Fruit fly (Drosophila melanogaster) whole organism, embryonic: ENCODE measurements around the gene gammaTub37C.

Experiments used
- BEAF-32 ChIP-seq: fragments of 200-800 bp; sonication (Bioruptor generic); optimal IDR thresholded peaks from 3 replicates; lab custom pipeline; 2017; ENCODE audit warnings: missing biosample characterization, missing genetic modification characterization, mild to moderate bottlenecking, moderate library complexity, missing genetic modification reagents
- CG10565 ChIP-seq: fragments of 200-800 bp; sonication (Bioruptor generic); optimal IDR thresholded peaks from 3 replicates; lab custom pipeline; 2016; ENCODE audit warnings: missing biosample characterization, mild to moderate bottlenecking, missing genetic modification characterization
- CG12659 ChIP-seq: fragments of 200-800 bp; sonication (Bioruptor generic); optimal IDR thresholded peaks from 3 replicates; lab custom pipeline; 2017; ENCODE audit warnings: mild to moderate bottlenecking, missing biosample characterization, missing genetic modification reagents, missing genetic modification characterization
- CG12769 ChIP-seq: fragments of 200-800 bp; sonication (Bioruptor generic); optimal IDR thresholded peaks from 2 replicates; lab custom pipeline; 2019; ENCODE audit warnings: missing biosample characterization, mild to moderate bottlenecking, missing genetic modification characterization, moderate library complexity
- CG2129 ChIP-seq: fragments of 200-800 bp; sonication (Bioruptor generic); IDR thresholded peaks from 2 replicates; pipeline ENCODE4 v1.3.6; 2022; ENCODE audit warnings: missing biosample characterization, missing genetic modification characterization; ENCODE audit not compliant: partially characterized antibody
- CG2875 ChIP-seq: fragments of 200-800 bp; sonication (Bioruptor generic); optimal IDR thresholded peaks from 2 replicates; lab custom pipeline; 2017; ENCODE audit warnings: missing biosample characterization, mild to moderate bottlenecking, missing genetic modification characterization, missing genetic modification reagents
- CG2889 ChIP-seq: fragments of 200-800 bp; sonication (Bioruptor generic); IDR thresholded peaks from 3 replicates; pipeline ENCODE4 v1.3.6; 2022; ENCODE audit warnings: missing biosample characterization, missing genetic modification characterization
- CG30403 ChIP-seq: fragments of 200-800 bp; sonication (Bioruptor generic); optimal IDR thresholded peaks from 3 replicates; lab custom pipeline; 2016; ENCODE audit warnings: missing biosample characterization, missing genetic modification characterization
- CG30431 ChIP-seq: fragments of 200-800 bp; sonication (Bioruptor generic); optimal IDR thresholded peaks from 2 replicates; lab custom pipeline; 2017; ENCODE audit warnings: missing biosample characterization, missing genetic modification characterization
- CG31224 ChIP-seq: fragments of 200-800 bp; sonication (Bioruptor generic); IDR thresholded peaks from 2 replicates; pipeline ENCODE4 v1.3.6; 2022; ENCODE audit warnings: missing biosample characterization, missing genetic modification characterization
- CG31441 ChIP-seq: fragments of 200-800 bp; sonication (Bioruptor generic); IDR thresholded peaks from 2 replicates; pipeline ENCODE4 v1.3.6; 2022; ENCODE audit warnings: missing biosample characterization, missing genetic modification characterization
- CG3281 ChIP-seq: fragments of 200-800 bp; sonication (Bioruptor generic); optimal IDR thresholded peaks from 3 replicates; lab custom pipeline; 2017; ENCODE audit warnings: missing biosample characterization, mild to moderate bottlenecking, missing genetic modification characterization
- CG43689 ChIP-seq: fragments of 200-800 bp; sonication (Bioruptor generic); IDR thresholded peaks from 2 replicates; pipeline ENCODE4 v1.3.6; 2022; ENCODE audit warnings: missing biosample characterization, missing genetic modification characterization
- CG4424 ChIP-seq: fragments of 200-800 bp; sonication (Bioruptor generic); optimal IDR thresholded peaks from 3 replicates; lab custom pipeline; 2016; ENCODE audit warnings: missing biosample characterization, missing genetic modification characterization
- CG4707 ChIP-seq: fragments of 200-800 bp; sonication (Bioruptor generic); optimal IDR thresholded peaks from 2 replicates; lab custom pipeline; 2018; ENCODE audit warnings: missing biosample characterization, mild to moderate bottlenecking, missing genetic modification characterization, moderate library complexity
- CG5180 ChIP-seq: fragments of 200-800 bp; sonication (Bioruptor generic); optimal IDR thresholded peaks from 3 replicates; lab custom pipeline; 2017; ENCODE audit warnings: missing biosample characterization, missing genetic modification characterization, mild to moderate bottlenecking, moderate library complexity, missing genetic modification reagents
- CG6175 ChIP-seq: fragments of 200-800 bp; sonication (Bioruptor generic); IDR thresholded peaks from 3 replicates; pipeline ENCODE4 v1.3.6; 2022; ENCODE audit warnings: missing biosample characterization, missing genetic modification characterization
- CG6813 ChIP-seq: fragments of 200-800 bp; sonication (Bioruptor generic); optimal IDR thresholded peaks from 2 replicates; lab custom pipeline; 2017; ENCODE audit warnings: missing biosample characterization, missing genetic modification characterization, mild to moderate bottlenecking, moderate library complexity, missing genetic modification reagents
- CG7271 ChIP-seq: fragments of 200-800 bp; sonication (Bioruptor generic); optimal IDR thresholded peaks from 2 replicates; lab custom pipeline; 2018; ENCODE audit warnings: missing biosample characterization, mild to moderate bottlenecking, missing genetic modification characterization, moderate library complexity
- CG8478 ChIP-seq: fragments of >200 bp; optimal IDR thresholded peaks from 2 replicates; lab custom pipeline; 2018
- CG8924 ChIP-seq: fragments of 200-800 bp; optimal IDR thresholded peaks from 3 replicates; lab custom pipeline; 2019; ENCODE audit warnings: missing biosample characterization, mild to moderate bottlenecking, missing genetic modification characterization, moderate library complexity
- CrebB ChIP-seq: fragments of 200-800 bp; sonication (Bioruptor generic); optimal IDR thresholded peaks from 3 replicates; lab custom pipeline; 2018; ENCODE audit warnings: missing biosample characterization, mild to moderate bottlenecking, missing genetic modification characterization
- D19B ChIP-seq: fragments of 200-800 bp; sonication (Bioruptor generic); optimal IDR thresholded peaks from 2 replicates; lab custom pipeline; 2017; ENCODE audit warnings: missing biosample characterization, mild to moderate bottlenecking, missing genetic modification characterization
- E2f2 ChIP-seq: fragments of 200-800 bp; sonication (Bioruptor generic); IDR thresholded peaks from 2 replicates; pipeline ENCODE4 v1.3.6; 2022; ENCODE audit warnings: missing biosample characterization, missing genetic modification characterization
- Lim3 ChIP-seq: fragments of 200-800 bp; sonication (Bioruptor generic); IDR thresholded peaks from 2 replicates; pipeline ENCODE4 v1.3.6; 2022; ENCODE audit warnings: missing biosample characterization, missing genetic modification characterization
- Lpt ChIP-seq: fragments of >200 bp; optimal IDR thresholded peaks from 2 replicates; lab custom pipeline; 2018; ENCODE audit warnings: missing biosample characterization, missing genetic modification characterization
- MBD-R2 ChIP-seq: fragments of 200-800 bp; sonication (Bioruptor generic); IDR thresholded peaks from 2 replicates; pipeline ENCODE4 v1.3.6; 2022; ENCODE audit warnings: missing biosample characterization, missing genetic modification characterization
- Sox102F ChIP-seq: fragments of 200-800 bp; sonication (Bioruptor generic); optimal IDR thresholded peaks from 2 replicates; lab custom pipeline; 2018; ENCODE audit warnings: missing biosample characterization, mild to moderate bottlenecking, missing genetic modification characterization, moderate library complexity
- TFAM ChIP-seq: fragments of 200-800 bp; sonication (Bioruptor generic); optimal IDR thresholded peaks from 2 replicates; lab custom pipeline; 2017; ENCODE audit warnings: missing biosample characterization, missing genetic modification characterization, inconsistent platforms
- ato ChIP-seq: fragments of 200-800 bp; sonication (Bioruptor generic); IDR thresholded peaks from 2 replicates; pipeline ENCODE4 v1.3.6; 2022; ENCODE audit warnings: missing biosample characterization, missing genetic modification characterization; ENCODE audit not compliant: partially characterized antibody
- bab2 ChIP-seq: fragments of 200-800 bp; sonication (Bioruptor generic); optimal IDR thresholded peaks from 2 replicates; lab custom pipeline; 2016; ENCODE audit warnings: missing biosample characterization, missing genetic modification characterization
- btn ChIP-seq: fragments of 200-800 bp; sonication (Bioruptor generic); optimal IDR thresholded peaks from 2 replicates; lab custom pipeline; 2016; ENCODE audit warnings: missing biosample characterization, missing genetic modification characterization
- caup ChIP-seq: fragments of 200-800 bp; sonication (Bioruptor generic); optimal IDR thresholded peaks from 3 replicates; lab custom pipeline; 2017; ENCODE audit warnings: missing biosample characterization, mild to moderate bottlenecking, missing genetic modification characterization, moderate library complexity; ENCODE audit not compliant: severe bottlenecking
- crol ChIP-seq: fragments of 200-800 bp; sonication (Bioruptor generic); IDR thresholded peaks from 2 replicates; pipeline ENCODE4 v1.3.6; 2022; ENCODE audit warnings: missing biosample characterization, missing genetic modification characterization
- disco-r ChIP-seq: fragments of 200-800 bp; sonication (Bioruptor generic); optimal IDR thresholded peaks from 2 replicates; lab custom pipeline; 2016; ENCODE audit warnings: missing biosample characterization, missing genetic modification characterization
- eyg ChIP-seq: fragments of 200-800 bp; sonication (Bioruptor generic); optimal IDR thresholded peaks from 3 replicates; lab custom pipeline; 2016; ENCODE audit warnings: missing biosample characterization, missing genetic modification characterization
- fd3F ChIP-seq: fragments of 200-800 bp; sonication (Bioruptor generic); optimal IDR thresholded peaks from 2 replicates; lab custom pipeline; 2018; ENCODE audit warnings: missing biosample characterization, mild to moderate bottlenecking, missing genetic modification characterization, moderate library complexity
- fu2 ChIP-seq: fragments of 200-800 bp; sonication (Bioruptor generic); optimal IDR thresholded peaks from 2 replicates; lab custom pipeline; 2016; ENCODE audit warnings: missing biosample characterization, missing genetic modification characterization
- h ChIP-seq: fragments of >200 bp; optimal IDR thresholded peaks from 2 replicates; lab custom pipeline; 2017
- inv ChIP-seq: fragments of 200-800 bp; sonication (Bioruptor generic); IDR thresholded peaks from 2 replicates; pipeline ENCODE4 v1.3.6; 2022; ENCODE audit warnings: missing biosample characterization, missing genetic modification characterization; ENCODE audit not compliant: partially characterized antibody
- kay ChIP-seq: fragments of 200-800 bp; sonication (Bioruptor generic); optimal IDR thresholded peaks from 2 replicates; lab custom pipeline; 2016; ENCODE audit warnings: missing biosample characterization, missing genetic modification characterization
- kni ChIP-seq: fragments of 200-800 bp; sonication (Bioruptor generic); optimal IDR thresholded peaks from 3 replicates; lab custom pipeline; 2017; ENCODE audit warnings: mild to moderate bottlenecking, missing biosample characterization, missing genetic modification reagents, missing genetic modification characterization
- oc ChIP-seq: fragments of 200-800 bp; sonication (Bioruptor generic); optimal IDR thresholded peaks from 2 replicates; lab custom pipeline; 2018; ENCODE audit warnings: missing biosample characterization, mild to moderate bottlenecking, missing genetic modification characterization, moderate library complexity
- org-1 ChIP-seq: fragments of 200-800 bp; sonication (Bioruptor generic); optimal IDR thresholded peaks from 2 replicates; lab custom pipeline; 2017; ENCODE audit warnings: missing biosample characterization, missing genetic modification characterization
- run ChIP-seq: fragments of 200-800 bp; sonication (Bioruptor generic); optimal IDR thresholded peaks from 3 replicates; lab custom pipeline; 2018; ENCODE audit warnings: missing biosample characterization, mild to moderate bottlenecking, missing genetic modification characterization
- schlank ChIP-seq: fragments of 200-800 bp; sonication (Bioruptor generic); optimal IDR thresholded peaks from 2 replicates; lab custom pipeline; 2018; ENCODE audit warnings: missing biosample characterization, mild to moderate bottlenecking, missing genetic modification characterization
- sr ChIP-seq: fragments of 200-800 bp; sonication (Bioruptor generic); IDR thresholded peaks from 3 replicates; pipeline ENCODE4 v1.3.6; 2022; ENCODE audit warnings: missing biosample characterization, missing genetic modification characterization
- tup ChIP-seq: fragments of 200-800 bp; sonication (Bioruptor generic); optimal IDR thresholded peaks from 2 replicates; lab custom pipeline; 2016; ENCODE audit warnings: missing biosample characterization, mild to moderate bottlenecking, missing genetic modification characterization, moderate library complexity
- twi ChIP-seq: fragments of 200-800 bp; optimal IDR thresholded peaks from 2 replicates; lab custom pipeline; 2019; ENCODE audit warnings: missing biosample characterization, mild to moderate bottlenecking, missing genetic modification characterization, moderate library complexity
- wdn ChIP-seq: fragments of 200-800 bp; sonication (Bioruptor generic); IDR thresholded peaks from 2 replicates; pipeline ENCODE4 v1.3.6; 2022; ENCODE audit warnings: missing biosample characterization, missing genetic modification characterization
- zen2 ChIP-seq: fragments of 200-800 bp; sonication (Bioruptor generic); IDR thresholded peaks from 3 replicates; pipeline ENCODE4 v1.3.6; 2022; ENCODE audit warnings: missing biosample characterization, missing genetic modification characterization; ENCODE audit not compliant: partially characterized antibody

The gammaTub37C gene

DNA sequence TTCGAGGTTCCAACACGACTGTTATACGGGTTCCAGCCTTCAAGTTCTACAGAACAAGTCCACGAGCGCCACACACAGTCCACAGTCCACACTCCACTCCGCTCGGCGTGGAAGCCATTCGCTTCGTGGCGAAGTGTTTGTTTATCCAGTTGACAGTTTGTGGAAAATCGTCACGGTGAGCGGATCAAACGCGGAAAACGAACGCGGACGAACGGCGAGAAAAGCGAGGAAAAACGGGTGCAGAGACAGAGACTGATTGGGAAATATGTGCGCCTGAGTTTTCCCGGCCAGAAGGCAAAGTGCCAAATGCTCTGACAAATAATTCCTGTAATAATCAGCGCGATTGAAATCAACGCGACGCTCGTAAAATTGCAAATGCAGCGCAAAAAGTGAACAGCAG, 4.7 kb upstream of the gammaTub37C start, which contains the start of gene drl (continued):
- TF ChIP-seq CG6175 (GFP tag; lab: Robert Waterston, UW) (no peak), kay (GFP tag; lab: Kevin White, UChicago) (no peak), CG2129 (GFP tag; lab: Robert Waterston, UW) (no peak), CG7271 (tag; lab: Kevin White, UChicago) (peak; percentile 34), CG12769 (tag; lab: Kevin White, UChicago) (no peak), BEAF-32 (no peak), fd3F (GFP tag; lab: Kevin White, UChicago) (no peak), wdn (GFP tag; lab: Robert Waterston, UW) (peak; percentile 46; the same call in 1 of the 2 replicates), CG4707 (peak; percentile 58), org-1 (GFP tag; lab: Kevin White, UChicago) (no peak), twi (tag; lab: Kevin White, UChicago) (peak; percentile 22), CG31441 (GFP tag; lab: Robert Waterston, UW) (no peak; the same call in 1 of the 2 replicates), CG30431 (GFP tag; lab: Kevin White, UChicago) (no peak), caup (peak; percentile 16), CG6813 (GFP tag; lab: Kevin White, UChicago) (peak; percentile 26), D19B (GFP tag; lab: Kevin White, UChicago) (no peak), CG3281 (GFP tag; lab: Kevin White, UChicago) (peak; percentile 51), crol (0 out of 2 replicates have a peak, but pooled peaks have one; percentile 28), inv (GFP tag; lab: Robert Waterston, UW) (peak; percentile 14; the same call in 1 of the 2 replicates), CG2889 (GFP tag; lab: Robert Waterston, UW) (no peak), TFAM (no peak), CG31224 (GFP tag; lab: Robert Waterston, UW) (no peak), CG5180 (GFP tag; lab: Kevin White, UChicago) (peak; percentile 99), CG30403 (GFP tag; lab: Kevin White, UChicago) (no peak), zen2 (peak; percentile 43; the same call in 1 of the 3 replicates), CG12659 (GFP tag; lab: Kevin White, UChicago) (peak; percentile 23), Lim3 (GFP tag; lab: Robert Waterston, UW) (no peak), run (tag; lab: Kevin White, UChicago) (no peak), tup (GFP tag; lab: Kevin White, UChicago) (no peak), CG43689 (GFP tag; lab: Robert Waterston, UW) (0 out of 2 replicates have a peak, but pooled peaks have one; percentile 22), bab2 (no peak), schlank (no peak), MBD-R2 (no peak), fu2 (no peak), CG10565 (no peak), CG8478 (lab: Kevin White, UChicago) (no peak), h (lab: Kevin White, UChicago) (no peak), CG4424 (GFP tag; lab: Kevin White, UChicago) (peak; percentile 21), btn (GFP tag; lab: Kevin White, UChicago) (peak; percentile 26), ato (GFP tag; lab: Robert Waterston, UW) (peak; percentile 60), kni (GFP tag; lab: Kevin White, UChicago) (peak; percentile 29), CG8924 (tag; lab: Kevin White, UChicago) (peak; percentile 49), sr (GFP tag; lab: Robert Waterston, UW) (no peak; the same call in 2 of the 3 replicates), oc (tag; lab: Kevin White, UChicago) (peak; percentile 70), Sox102F (no peak), CG2875 (GFP tag; lab: Kevin White, UChicago) (peak; percentile 9), CrebB (tag; lab: Kevin White, UChicago) (peak; percentile 44), Lpt (GFP tag; lab: Kevin White, UChicago) (no peak), eyg (GFP tag; lab: Kevin White, UChicago) (no peak), E2f2 (GFP tag; lab: Robert Waterston, UW) (peak; percentile 27; the same call in 1 of the 2 replicates), disco-r (GFP tag; lab: Kevin White, UChicago) (peak; percentile 29)
